Fruit fly (Drosophila melanogaster) whole organism, wandering third instar larva: Measurements from ENCODE around the gene CG33766.

Experiments
- Abd-B ChIP-seq: fragments of >200 bp; optimal IDR thresholded peaks from 2 replicates; lab custom pipeline; 2017; ENCODE audit warnings: missing biosample characterization, missing genetic modification characterization
- CrebA ChIP-seq: fragments of 200-800 bp; sonication (Bioruptor generic); optimal IDR thresholded peaks from 2 replicates; lab custom pipeline; 2016; ENCODE audit warnings: missing biosample characterization, mild to moderate bottlenecking, missing genetic modification characterization, borderline replicate concordance
- Dfd ChIP-seq: fragments of >200 bp; optimal IDR thresholded peaks from 2 replicates; lab custom pipeline; 2017; ENCODE audit warnings: missing biosample characterization, missing genetic modification characterization
- GATAd ChIP-seq: sonication (Bioruptor generic); optimal IDR thresholded peaks from 2 replicates; lab custom pipeline; 2016; ENCODE audit warnings: missing biosample characterization, missing genetic modification characterization
- HLH106 ChIP-seq: fragments of 200-800 bp; optimal IDR thresholded peaks from 3 replicates; lab custom pipeline; 2019; ENCODE audit warnings: missing biosample characterization, mild to moderate bottlenecking, missing genetic modification characterization, moderate library complexity
- Hnf4 ChIP-seq: fragments of 200-800 bp; sonication (Bioruptor generic); optimal IDR thresholded peaks from 2 replicates; lab custom pipeline; 2016; ENCODE audit warnings: missing biosample characterization, mild to moderate bottlenecking, missing genetic modification characterization
- dl ChIP-seq, 2 experiments: fragments of 175-275, 200-275 bp in 1 of 2; fragments of 200-275 bp in 1 of 2; sonication (Bioruptor generic); optimal IDR thresholded peaks; lab custom pipeline; 2018; ENCODE audit warnings: mild to moderate bottlenecking in 2 of 2, missing biosample characterization in 2 of 2, missing genetic modification characterization in 2 of 2, moderate library complexity in 2 of 2; ENCODE audit not compliant: partially characterized antibody in 2 of 2, insufficient read depth in 1 of 2
- foxo ChIP-seq, 2 experiments: fragments of 200-800 bp; sonication (Bioruptor generic); optimal IDR thresholded peaks; 2 replicates in 1 of 2; 3 replicates in 1 of 2; lab custom pipeline; 2016 to 2017; ENCODE audit warnings: missing biosample characterization in 2 of 2, missing genetic modification characterization in 2 of 2
- h ChIP-seq: fragments of 200-800 bp; sonication (Bioruptor generic); optimal IDR thresholded peaks from 3 replicates; lab custom pipeline; 2016; ENCODE audit warnings: missing biosample characterization, mild to moderate bottlenecking, missing genetic modification characterization
- lola ChIP-seq: fragments of >200 bp; optimal IDR thresholded peaks from 2 replicates; lab custom pipeline; 2017; ENCODE audit warnings: missing biosample characterization, missing genetic modification characterization
- pan ChIP-seq: fragments of >200 bp; optimal IDR thresholded peaks from 2 replicates; lab custom pipeline; 2017
- psq ChIP-seq: fragments of 200-800 bp; sonication (Bioruptor generic); optimal IDR thresholded peaks from 3 replicates; lab custom pipeline; 2017; ENCODE audit warnings: missing biosample characterization, mild to moderate bottlenecking, missing genetic modification characterization, moderate library complexity
- rgr ChIP-seq: fragments of 200-800 bp; sonication (Bioruptor generic); optimal IDR thresholded peaks from 3 replicates; lab custom pipeline; 2016; ENCODE audit warnings: missing biosample characterization, mild to moderate bottlenecking, missing genetic modification characterization
- usp ChIP-seq: fragments of >200 bp; optimal IDR thresholded peaks from 2 replicates; lab custom pipeline; 2017; ENCODE audit warnings: missing biosample characterization, missing genetic modification characterization

- TF ChIP-seq GATAd = no peak
- TF ChIP-seq foxo (GFP tag; optimal IDR thresholded peaks at IDR 0.05; lab: Kevin White, UChicago) = no peak
- TF ChIP-seq rgr = no peak
- no peak for TF ChIP-seq Hnf4 (GFP tag; lab: Kevin White, UChicago)
- TF ChIP-seq usp (GFP tag; lab: Kevin White, UChicago) = no peak
- TF ChIP-seq lola (GFP tag; lab: Kevin White, UChicago) = no peak
- TF ChIP-seq CrebA (GFP tag; lab: Kevin White, UChicago) = no peak
- TF ChIP-seq Abd-B (GFP tag; lab: Kevin White, UChicago) = no peak
- no peak for TF ChIP-seq pan (lab: Kevin White, UChicago)
- no peak for TF ChIP-seq h (GFP tag; lab: Kevin White, UChicago)
- TF ChIP-seq Dfd = no peak
- no peak for TF ChIP-seq psq
- TF ChIP-seq dl (GFP tag; optimal IDR thresholded peaks at IDR 0.05; lab: Kevin White, UChicago; ENCODE audit: insufficient read depth in 1 of 2, partially characterized antibody in 2 of 2) = no peak
- TF ChIP-seq HLH106 (tag; lab: Kevin White, UChicago) = no peak
Observed at dm6 chr3L:22648372-22648771, 2.9 kb downstream of the CG33766 start, which contains the start of gene CG33770.
